Worm (Caenorhabditis elegans): ENCODE data around the gene evl-18.

ce11 chrIII:3682869-3683403 is 51.9 kb downstream of the evl-18 start:
- TF ChIP-seq ceh-83 (GFP tag; optimal IDR thresholded peaks at IDR 0.05), result no peak
- TF ChIP-seq nhr-76 (tag; optimal IDR thresholded peaks at IDR 0.05), result no peak
- TF ChIP-seq M03D4.4 (tag; optimal IDR thresholded peaks at IDR 0.05), result no peak
- TF ChIP-seq nhr-12 (tag; optimal IDR thresholded peaks at IDR 0.05), result no peak
- TF ChIP-seq snpc-4 (tag; optimal IDR thresholded peaks at IDR 0.05), result no peak
- no peak for TF ChIP-seq nhr-237 (tag; optimal IDR thresholded peaks at IDR 0.05)
- TF ChIP-seq unc-120 (tag; optimal IDR thresholded peaks at IDR 0.05; ENCODE audit: poor library complexity, severe bottlenecking), result no peak
- no peak for TF ChIP-seq lin-13 (tag; optimal IDR thresholded peaks at IDR 0.05)
- no peak for TF ChIP-seq lsy-2 (tag; optimal IDR thresholded peaks at IDR 0.05)
